Worm (Caenorhabditis elegans) whole organism, mixed stage, embryonic: Measurements from ENCODE around the gene C05D9.7.

Source experiments
- M03D4.4 ChIP-seq: sonication (generic microtip); optimal IDR thresholded peaks from 2 replicates; lab custom pipeline; 2017; ENCODE audit warnings: mild to moderate bottlenecking, missing genetic modification characterization, missing compliant biosample characterization
- bed-3 ChIP-seq: fragments of 200-800 bp; sonication (Bioruptor generic); optimal IDR thresholded peaks from 3 replicates; lab custom pipeline; 2018; ENCODE audit warnings: mild to moderate bottlenecking, missing genetic modification characterization, moderate library complexity, missing compliant biosample characterization
- blmp-1 ChIP-seq: fragments of 150-350 bp; optimal IDR thresholded peaks from 2 replicates; lab custom pipeline; 2014; ENCODE audit warnings: missing biosample characterization, missing genetic modification characterization
- ceh-39 ChIP-seq: fragments of 150-350 bp; optimal IDR thresholded peaks from 2 replicates; lab custom pipeline; 2014; ENCODE audit warnings: missing biosample characterization, missing genetic modification characterization
- ceh-43 ChIP-seq: fragments of 200-800 bp; sonication (Bioruptor generic); optimal IDR thresholded peaks from 2 replicates; lab custom pipeline; 2018; ENCODE audit warnings: mild to moderate bottlenecking, missing genetic modification characterization, moderate library complexity, missing compliant biosample characterization
- ceh-83 ChIP-seq: fragments of 200-800 bp; sonication (Bioruptor generic); optimal IDR thresholded peaks from 2 replicates; lab custom pipeline; 2018; ENCODE audit warnings: mild to moderate bottlenecking, missing genetic modification characterization, missing compliant biosample characterization
- ces-1 ChIP-seq: fragments of 150-350 bp; optimal IDR thresholded peaks from 2 replicates; lab custom pipeline; 2014; ENCODE audit warnings: missing biosample characterization, missing genetic modification reagents, missing genetic modification characterization
- cnd-1 ChIP-seq: fragments of 200-800 bp; sonication (Bioruptor generic); optimal IDR thresholded peaks from 2 replicates; lab custom pipeline; 2018; ENCODE audit warnings: mild to moderate bottlenecking, missing genetic modification characterization, missing compliant biosample characterization
- drap-1 ChIP-seq: fragments of 200-800 bp; sonication (Bioruptor generic); optimal IDR thresholded peaks from 3 replicates; lab custom pipeline; 2018; ENCODE audit warnings: mild to moderate bottlenecking, missing genetic modification characterization, missing compliant biosample characterization
- elt-1 ChIP-seq: sonication (generic microtip); optimal IDR thresholded peaks from 2 replicates; lab custom pipeline; 2017; ENCODE audit warnings: missing genetic modification characterization, mild to moderate bottlenecking, missing compliant biosample characterization, antibody characterized with exemption, moderate library complexity, borderline replicate concordance; ENCODE audit not compliant: insufficient read depth
- elt-3 ChIP-seq: fragments of 150-350 bp; optimal IDR thresholded peaks from 2 replicates; lab custom pipeline; 2014; ENCODE audit warnings: missing biosample characterization, missing genetic modification characterization
- flh-1 ChIP-seq: fragments of 200-800 bp; sonication (Bioruptor generic); optimal IDR thresholded peaks from 2 replicates; lab custom pipeline; 2018; ENCODE audit warnings: mild to moderate bottlenecking, missing genetic modification characterization, moderate library complexity, missing compliant biosample characterization
- ham-2 ChIP-seq: fragments of 200-800 bp; sonication (Bioruptor generic); optimal IDR thresholded peaks from 2 replicates; lab custom pipeline; 2018; ENCODE audit warnings: mild to moderate bottlenecking, missing genetic modification characterization, missing compliant biosample characterization
- hlh-1 ChIP-seq: fragments of 150-350 bp; optimal IDR thresholded peaks from 2 replicates; lab custom pipeline; 2014; ENCODE audit warnings: missing biosample characterization, missing genetic modification reagents, missing genetic modification characterization
- lin-13 ChIP-seq: fragments of 150-350 bp; optimal IDR thresholded peaks from 2 replicates; lab custom pipeline; 2014; ENCODE audit warnings: missing biosample characterization, missing genetic modification characterization
- lin-32 ChIP-seq: fragments of 200-800 bp; sonication (Bioruptor generic); optimal IDR thresholded peaks from 2 replicates; lab custom pipeline; 2018; ENCODE audit warnings: mild to moderate bottlenecking, missing genetic modification characterization, missing compliant biosample characterization
- lsy-2 ChIP-seq: fragments of 150-350 bp; optimal IDR thresholded peaks from 2 replicates; lab custom pipeline; 2014; ENCODE audit warnings: missing biosample characterization, missing genetic modification characterization
- mab-5 ChIP-seq: fragments of 150-350 bp; optimal IDR thresholded peaks from 2 replicates; lab custom pipeline; 2014; ENCODE audit warnings: missing biosample characterization, missing genetic modification characterization
- mls-2 ChIP-seq: sonication (generic microtip); optimal IDR thresholded peaks from 2 replicates; lab custom pipeline; 2016; ENCODE audit warnings: mild to moderate bottlenecking, missing genetic modification characterization, moderate library complexity, missing compliant biosample characterization
- nhr-2 ChIP-seq: fragments of 150-350 bp; optimal IDR thresholded peaks from 2 replicates; lab custom pipeline; 2014; ENCODE audit warnings: missing biosample characterization, missing genetic modification characterization
- nhr-28 ChIP-seq: fragments of 150-350 bp; optimal IDR thresholded peaks from 2 replicates; lab custom pipeline; 2014; ENCODE audit warnings: missing biosample characterization, missing genetic modification characterization
- nhr-76 ChIP-seq: sonication (generic microtip); optimal IDR thresholded peaks from 2 replicates; lab custom pipeline; 2017; ENCODE audit warnings: missing biosample characterization, missing genetic modification characterization
- pha-4 ChIP-seq: fragments of 150-350 bp; optimal IDR thresholded peaks from 2 replicates; lab custom pipeline; 2018; ENCODE audit warnings: missing biosample characterization, missing genetic modification reagents, missing genetic modification characterization
- sem-2 ChIP-seq: fragments of 200-800 bp; sonication (Bioruptor generic); optimal IDR thresholded peaks from 2 replicates; lab custom pipeline; 2018; ENCODE audit warnings: mild to moderate bottlenecking, missing genetic modification characterization, missing compliant biosample characterization
- sptf-1 ChIP-seq: sonication (generic microtip); optimal IDR thresholded peaks from 2 replicates; lab custom pipeline; 2017; ENCODE audit warnings: mild to moderate bottlenecking, missing genetic modification characterization, moderate library complexity, missing compliant biosample characterization
- tbx-8 ChIP-seq: fragments of 200-800 bp; sonication (Bioruptor generic); optimal IDR thresholded peaks from 2 replicates; lab custom pipeline; 2018; ENCODE audit warnings: mild to moderate bottlenecking, missing genetic modification characterization, moderate library complexity, missing compliant biosample characterization
- unc-120 ChIP-seq: sonication (generic microtip); optimal IDR thresholded peaks from 2 replicates; lab custom pipeline; 2017; ENCODE audit warnings: missing genetic modification characterization, missing compliant biosample characterization; ENCODE audit not compliant: poor library complexity, severe bottlenecking
- unc-39 ChIP-seq: fragments of 150-350 bp; optimal IDR thresholded peaks from 2 replicates; lab custom pipeline; 2014; ENCODE audit warnings: missing biosample characterization, missing genetic modification characterization
- unc-62 ChIP-seq: fragments of 150-350 bp; optimal IDR thresholded peaks from 2 replicates; lab custom pipeline; 2014; ENCODE audit warnings: missing biosample characterization, missing genetic modification reagents, missing genetic modification characterization
- ztf-11 ChIP-seq: fragments of 150-350 bp; optimal IDR thresholded peaks from 2 replicates; lab custom pipeline; 2014; ENCODE audit warnings: missing biosample characterization, missing genetic modification characterization

C05D9.7 gene

ce11 chrX:1119305-1119704 lies at the start of gene C05D9.7:
TSS of gene C05D9.7 (minus strand) at chrX:1119405.
- TF ChIP-seq nhr-2, result no peak
- no peak for TF ChIP-seq drap-1 (GFP tag; lab: Kevin White, UChicago)
- no peak for TF ChIP-seq M03D4.4 (tag; lab: Kevin White, UChicago)
- TF ChIP-seq unc-39, result no peak
- no peak for TF ChIP-seq lin-32 (GFP tag; lab: Kevin White, UChicago)
- TF ChIP-seq nhr-28 (tag; lab: Kevin White, UChicago), result no peak
- no peak for TF ChIP-seq elt-1 (tag; lab: Kevin White, UChicago)
- no peak for TF ChIP-seq mab-5 (tag; lab: Kevin White, UChicago)
- no peak for TF ChIP-seq unc-120 (tag; lab: Kevin White, UChicago)
- TF ChIP-seq ces-1 (GFP tag; lab: Kevin White, UChicago), result no peak
- no peak for TF ChIP-seq ham-2
- TF ChIP-seq flh-1 (GFP tag; lab: Kevin White, UChicago), result no peak
- TF ChIP-seq pha-4 (tag; lab: Kevin White, UChicago), result no peak
- TF ChIP-seq nhr-76 (tag; lab: Kevin White, UChicago), result no peak
- no peak for TF ChIP-seq tbx-8
- TF ChIP-seq ceh-83 (GFP tag; lab: Kevin White, UChicago), result no peak
- TF ChIP-seq blmp-1 (tag; lab: Kevin White, UChicago), result no peak
- no peak for TF ChIP-seq sem-2 (GFP tag; lab: Kevin White, UChicago)
- TF ChIP-seq cnd-1 (tag; lab: Kevin White, UChicago), result no peak

ce11 chrX:1167234-1167633 lies 48.0 kb upstream of the C05D9.7 start:
- peak; percentile 11 for TF ChIP-seq unc-120 (tag; lab: Kevin White, UChicago)
- TF ChIP-seq lsy-2 (tag; lab: Kevin White, UChicago), result no peak

- no peak for TF ChIP-seq hlh-1 (tag; lab: Kevin White, UChicago)
- no peak for TF ChIP-seq ceh-43 (GFP tag; lab: Kevin White, UChicago)
- TF ChIP-seq ces-1 (GFP tag; lab: Kevin White, UChicago), result peak; percentile 61
- TF ChIP-seq mls-2, result no peak
- no peak for TF ChIP-seq nhr-76 (tag; lab: Kevin White, UChicago)
Observed at ce11 chrX:1162019-1162418, 42.8 kb upstream of the C05D9.7 start, which contains the start of gene tmc-1. TSS of gene tmc-1 (plus strand) at chrX:1162207.

- no peak for TF ChIP-seq mls-2
Observed at ce11 chrX:1154648-1155047, 35.4 kb upstream of the C05D9.7 start, which contains the start of gene R193.1. TSS of gene R193.1 (plus strand) at chrX:1154948.

- TF ChIP-seq elt-3 (tag; lab: Kevin White, UChicago) (no peak), ceh-43 (GFP tag; lab: Kevin White, UChicago) (no peak), M03D4.4 (tag; lab: Kevin White, UChicago) (no peak), sem-2 (GFP tag; lab: Kevin White, UChicago) (no peak), nhr-28 (tag; lab: Kevin White, UChicago) (no peak), pha-4 (tag; lab: Kevin White, UChicago) (no peak), lin-13 (tag; lab: Kevin White, UChicago) (no peak), mab-5 (tag; lab: Kevin White, UChicago) (no peak), ztf-11 (tag; lab: Kevin White, UChicago) (no peak), bed-3 (GFP tag; lab: Kevin White, UChicago) (no peak), ceh-39 (no peak), unc-120 (tag; lab: Kevin White, UChicago) (no peak), flh-1 (GFP tag; lab: Kevin White, UChicago) (no peak), drap-1 (GFP tag; lab: Kevin White, UChicago) (no peak), lsy-2 (tag; lab: Kevin White, UChicago) (no peak), unc-62 (GFP tag; lab: Kevin White, UChicago) (no peak), ces-1 (GFP tag; lab: Kevin White, UChicago) (no peak), tbx-8 (no peak), sptf-1 (tag; lab: Kevin White, UChicago) (no peak)
Observed at ce11 chrX:1148438-1148837, 29.2 kb upstream of the C05D9.7 start, which contains the start of the genes R193.2 and R193.6. TSS of gene R193.2 (minus strand) at chrX:1148585. TSS of gene R193.6 (plus strand) at chrX:1148787.
